Fruit fly (Drosophila melanogaster) whole organism, wandering third instar larva: ENCODE data around the gene Rcd5.

ENCODE experiments used
- Abd-B ChIP-seq: fragments of >200 bp; optimal IDR thresholded peaks from 2 replicates; lab custom pipeline; 2017; ENCODE audit warnings: missing biosample characterization, missing genetic modification characterization
- N ChIP-seq: fragments of >200 bp; optimal IDR thresholded peaks from 2 replicates; lab custom pipeline; 2018; ENCODE audit warnings: missing biosample characterization, missing external identifiers, missing genetic modification characterization
- h ChIP-seq: fragments of 200-800 bp; sonication (Bioruptor generic); optimal IDR thresholded peaks from 3 replicates; lab custom pipeline; 2016; ENCODE audit warnings: missing biosample characterization, mild to moderate bottlenecking, missing genetic modification characterization
- lola ChIP-seq: fragments of >200 bp; optimal IDR thresholded peaks from 2 replicates; lab custom pipeline; 2017; ENCODE audit warnings: missing biosample characterization, missing genetic modification characterization
- psq ChIP-seq: fragments of 200-800 bp; sonication (Bioruptor generic); optimal IDR thresholded peaks from 3 replicates; lab custom pipeline; 2017; ENCODE audit warnings: missing biosample characterization, mild to moderate bottlenecking, missing genetic modification characterization, moderate library complexity
- tai ChIP-seq: sonication (Bioruptor generic); optimal IDR thresholded peaks from 2 replicates; lab custom pipeline; 2016; ENCODE audit warnings: missing biosample characterization, missing genetic modification characterization
- woc ChIP-seq: sonication (Bioruptor generic); optimal IDR thresholded peaks from 2 replicates; lab custom pipeline; 2016; ENCODE audit warnings: missing biosample characterization, mild to moderate bottlenecking, missing genetic modification characterization

DNA sequence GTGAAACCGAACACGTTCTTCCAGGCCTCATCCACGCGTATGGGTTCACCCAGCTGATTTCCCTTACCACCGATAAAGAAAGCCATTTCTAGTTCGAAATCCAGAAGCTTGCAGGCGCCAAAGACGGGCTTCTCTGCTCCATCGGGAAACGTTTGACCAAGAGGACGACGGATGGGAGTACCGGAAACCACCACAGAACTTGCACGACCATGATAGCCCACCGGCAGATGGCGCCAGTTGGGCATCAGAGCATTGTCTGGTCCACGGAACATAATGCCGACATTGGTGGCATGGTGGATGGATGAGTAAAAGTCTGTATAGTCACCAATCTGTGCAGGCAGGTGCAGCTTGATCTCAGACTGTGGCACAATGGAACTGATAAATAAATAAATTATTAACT lies 32.4 kb downstream of the Rcd5 start:
- no peak for TF ChIP-seq h (GFP tag; lab: Kevin White, UChicago)
- TF ChIP-seq Abd-B, result no peak
- TF ChIP-seq psq (GFP tag; lab: Kevin White, UChicago), result no peak
- TF ChIP-seq N (GFP tag; lab: Kevin White, UChicago), result no peak
- TF ChIP-seq woc (GFP tag; lab: Kevin White, UChicago), result no peak
- no peak for TF ChIP-seq lola (GFP tag; lab: Kevin White, UChicago)
- TF ChIP-seq tai, result no peak
